Worm (Caenorhabditis elegans): Measurements from ENCODE around the gene nrde-2.
"Not testable (repeated sequence)": the region's sequence is repeated elsewhere in the genome, so short reads cannot be mapped to it uniquely, and the experiment has no call there.

Gene nrde-2

ce11 chrII:10247594-10248283 is at the start of gene nrde-2:
nrde-2 (minus strand) TSS chrII:10247638.
- not testable (repeated sequence) for TF ChIP-seq dao-5, W03F9.2, him-1 (tag; optimal IDR thresholded peaks at IDR 0.05)

DNA sequence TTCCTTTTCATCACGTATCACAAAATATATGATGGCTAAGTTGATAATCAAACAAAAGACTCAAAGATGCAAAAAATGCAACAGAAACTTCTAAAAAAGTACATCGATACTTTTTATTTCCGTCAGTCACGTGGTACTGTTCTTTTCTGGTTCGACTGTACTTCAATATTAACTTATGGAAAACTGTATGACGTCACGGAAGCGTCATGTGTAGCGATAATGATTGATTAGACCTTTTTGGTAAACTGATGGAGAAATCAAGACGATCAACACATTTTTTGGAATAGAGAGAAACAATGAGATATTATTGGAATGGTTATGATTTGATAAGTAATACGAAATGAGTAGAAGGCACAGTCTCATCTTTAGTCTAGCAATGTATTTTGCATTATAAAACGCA is 46.8 kb upstream of the nrde-2 start:
- no peak for TF ChIP-seq dao-5 (tag; optimal IDR thresholded peaks at IDR 0.05)
- no peak for TF ChIP-seq W03F9.2 (tag; optimal IDR thresholded peaks at IDR 0.05)
- no peak for TF ChIP-seq him-1 (tag; optimal IDR thresholded peaks at IDR 0.05)

DNA sequence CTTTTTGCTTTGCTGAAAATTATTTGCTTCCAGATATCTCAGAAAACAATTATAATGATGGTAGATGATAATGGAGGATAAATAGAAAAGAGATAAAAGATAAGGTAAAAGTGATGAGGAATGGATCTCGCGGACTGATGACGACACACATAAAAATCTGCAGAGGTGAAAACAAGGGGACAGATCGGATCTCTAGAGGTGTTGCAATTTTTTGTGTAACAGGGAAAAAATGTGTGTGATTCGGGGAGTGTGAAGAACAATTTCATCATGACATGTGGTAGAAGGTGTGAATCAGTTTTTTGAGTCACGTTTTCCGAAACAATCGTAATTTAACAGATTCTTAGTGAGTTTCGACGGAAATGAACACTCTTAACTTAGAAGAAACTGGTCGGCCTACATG is 41.5 kb upstream of the nrde-2 start:
- TF ChIP-seq him-1 (tag; optimal IDR thresholded peaks at IDR 0.05) (no peak), dao-5 (tag; optimal IDR thresholded peaks at IDR 0.05) (no peak)

ce11 chrII:10284991-10285390 is 37.6 kb upstream of the nrde-2 start:
- TF ChIP-seq W03F9.2 (tag; optimal IDR thresholded peaks at IDR 0.05), result no peak
- no peak for TF ChIP-seq dao-5 (tag; optimal IDR thresholded peaks at IDR 0.05)
- no peak for TF ChIP-seq him-1 (tag; optimal IDR thresholded peaks at IDR 0.05)

DNA sequence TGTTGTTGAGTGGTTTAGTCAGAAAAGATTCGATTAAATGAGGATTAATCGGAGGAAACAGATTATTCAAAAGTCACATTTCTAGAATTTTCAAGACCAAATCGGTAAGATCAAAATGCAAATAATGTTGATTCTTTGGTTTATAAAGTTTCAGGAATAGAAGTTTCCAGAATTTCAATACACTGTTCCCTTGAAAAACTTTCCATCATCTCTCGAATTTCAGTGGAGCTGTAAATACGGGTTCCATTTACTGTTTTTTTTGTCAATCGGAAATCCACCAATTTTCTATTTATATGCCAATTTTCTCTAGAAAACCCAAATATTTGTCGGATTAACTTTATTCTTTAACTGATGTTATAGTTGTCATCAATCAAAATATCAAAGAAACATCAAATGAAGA is 35.7 kb upstream of the nrde-2 start:
- TF ChIP-seq W03F9.2 (tag; optimal IDR thresholded peaks at IDR 0.05), result no peak

- TF ChIP-seq him-1 (tag; optimal IDR thresholded peaks at IDR 0.05) (no peak), dao-5 (tag; optimal IDR thresholded peaks at IDR 0.05) (no peak), W03F9.2 (tag; optimal IDR thresholded peaks at IDR 0.05) (no peak)
Measured at ce11 chrII:10281674-10282073, 34.2 kb upstream of the nrde-2 start.

ce11 chrII:10279561-10279960 is 32.1 kb upstream of the nrde-2 start, which contains the start of gene ZK971.1:
ZK971.1 (minus strand) TSS chrII:10279661.
- TF ChIP-seq W03F9.2 (tag; optimal IDR thresholded peaks at IDR 0.05), result no peak
- no peak for TF ChIP-seq dao-5 (tag; optimal IDR thresholded peaks at IDR 0.05)
- TF ChIP-seq him-1 (tag; optimal IDR thresholded peaks at IDR 0.05), result no peak

- no peak for TF ChIP-seq him-1 (tag; optimal IDR thresholded peaks at IDR 0.05)
- TF ChIP-seq W03F9.2 (tag; optimal IDR thresholded peaks at IDR 0.05), result no peak
- TF ChIP-seq dao-5 (tag; optimal IDR thresholded peaks at IDR 0.05), result no peak
Measured at ce11 chrII:10271093-10271492, 23.7 kb upstream of the nrde-2 start, which contains the start of gene F54B3.4. F54B3.4 (minus strand) TSS chrII:10271193.

- TF ChIP-seq W03F9.2 (tag; optimal IDR thresholded peaks at IDR 0.05), result no peak
- TF ChIP-seq dao-5 (tag; optimal IDR thresholded peaks at IDR 0.05), result no peak
- TF ChIP-seq him-1 (tag; optimal IDR thresholded peaks at IDR 0.05), result no peak
Measured at ce11 chrII:10270052-10270451, 22.6 kb upstream of the nrde-2 start, which contains the start of gene F54B3.2. F54B3.2 (minus strand) TSS chrII:10270152.

- no peak for TF ChIP-seq W03F9.2 (tag; optimal IDR thresholded peaks at IDR 0.05)
- no peak for TF ChIP-seq dao-5 (tag; optimal IDR thresholded peaks at IDR 0.05)
- no peak for TF ChIP-seq him-1 (tag; optimal IDR thresholded peaks at IDR 0.05)
Measured at ce11 chrII:10261261-10261660, 13.8 kb upstream of the nrde-2 start.

DNA sequence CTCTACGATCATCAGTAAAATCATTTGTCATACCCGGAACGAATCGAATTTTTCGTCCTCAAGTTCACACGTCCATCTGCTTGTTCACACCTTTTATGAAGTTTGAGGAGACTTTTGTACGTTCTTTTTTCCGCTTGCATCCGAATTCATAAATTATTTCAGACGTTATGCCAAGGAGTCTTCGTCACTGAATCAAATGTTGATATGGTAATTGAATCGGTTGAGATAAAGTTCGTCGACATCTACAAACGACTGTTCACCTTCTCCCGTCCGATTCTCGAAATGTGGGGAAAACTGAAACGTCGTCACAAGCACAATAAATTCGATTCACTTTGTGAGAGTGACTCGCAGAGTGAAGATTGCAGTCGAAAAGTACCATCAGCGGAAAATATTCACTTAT is 4.6 kb upstream of the nrde-2 start:
- TF ChIP-seq him-1 (tag; optimal IDR thresholded peaks at IDR 0.05) (no peak), W03F9.2 (tag; optimal IDR thresholded peaks at IDR 0.05) (no peak), dao-5 (tag; optimal IDR thresholded peaks at IDR 0.05) (no peak)

ce11 chrII:10250966-10251365 is 3.5 kb upstream of the nrde-2 start, which contains the start of gene F54B3.1:
F54B3.1 (plus strand) TSS chrII:10251266.
- TF ChIP-seq W03F9.2 (tag; optimal IDR thresholded peaks at IDR 0.05) (no peak), dao-5 (tag; optimal IDR thresholded peaks at IDR 0.05) (no peak), him-1 (tag; optimal IDR thresholded peaks at IDR 0.05) (no peak)

DNA sequence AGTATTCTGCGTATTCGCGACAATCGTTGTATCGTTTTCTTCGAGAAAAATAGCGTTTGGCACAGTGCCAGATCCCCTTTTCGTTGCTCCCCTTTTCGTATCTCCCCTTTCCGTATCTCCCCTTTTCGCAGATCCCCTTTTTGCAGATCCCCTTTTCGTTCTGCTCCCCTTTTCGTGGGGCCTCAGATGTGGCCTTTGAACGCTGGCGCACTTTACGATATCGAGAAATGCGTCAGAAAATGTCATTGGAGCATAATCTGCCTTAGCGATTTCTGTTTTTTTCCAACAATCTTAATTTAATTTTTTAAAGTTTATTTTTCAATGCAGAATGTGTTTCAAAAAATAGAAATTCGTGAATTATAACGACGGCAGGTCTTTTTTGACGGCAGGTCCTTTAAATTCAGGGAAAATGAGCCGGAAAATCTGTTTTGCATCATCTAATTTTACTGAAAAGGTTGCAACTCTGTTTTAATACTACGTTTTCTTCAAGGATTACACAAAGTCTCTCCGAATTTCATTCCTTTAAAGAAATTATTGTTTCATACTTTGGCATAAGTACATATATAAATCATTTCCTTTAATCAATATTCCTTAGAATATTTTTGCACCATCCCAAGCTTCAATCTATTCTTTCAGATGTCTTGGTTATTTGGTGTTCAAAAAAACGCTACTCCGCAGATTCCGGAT is 1.1 kb upstream of the nrde-2 start, which contains the start of gene atad-3:
atad-3 (plus strand) TSS at position 637 of the 687 bp plus-strand sequence.
- TF ChIP-seq W03F9.2 (tag; optimal IDR thresholded peaks at IDR 0.05), result peak; percentile 79
- peak; percentile 70 for TF ChIP-seq him-1 (tag; optimal IDR thresholded peaks at IDR 0.05)
- TF ChIP-seq dao-5 (tag; optimal IDR thresholded peaks at IDR 0.05), result no peak

- TF ChIP-seq W03F9.2 (tag; optimal IDR thresholded peaks at IDR 0.05) (no peak), him-1 (tag; optimal IDR thresholded peaks at IDR 0.05) (no peak), dao-5 (tag; optimal IDR thresholded peaks at IDR 0.05) (no peak)
Measured at ce11 chrII:10247154-10247553, 284 bp downstream of the nrde-2 start.

Measured in whole organism, L4/young adult.